Fruit fly (Drosophila melanogaster): ENCODE measurements around the gene CstF50.

The CstF50 gene

DNA sequence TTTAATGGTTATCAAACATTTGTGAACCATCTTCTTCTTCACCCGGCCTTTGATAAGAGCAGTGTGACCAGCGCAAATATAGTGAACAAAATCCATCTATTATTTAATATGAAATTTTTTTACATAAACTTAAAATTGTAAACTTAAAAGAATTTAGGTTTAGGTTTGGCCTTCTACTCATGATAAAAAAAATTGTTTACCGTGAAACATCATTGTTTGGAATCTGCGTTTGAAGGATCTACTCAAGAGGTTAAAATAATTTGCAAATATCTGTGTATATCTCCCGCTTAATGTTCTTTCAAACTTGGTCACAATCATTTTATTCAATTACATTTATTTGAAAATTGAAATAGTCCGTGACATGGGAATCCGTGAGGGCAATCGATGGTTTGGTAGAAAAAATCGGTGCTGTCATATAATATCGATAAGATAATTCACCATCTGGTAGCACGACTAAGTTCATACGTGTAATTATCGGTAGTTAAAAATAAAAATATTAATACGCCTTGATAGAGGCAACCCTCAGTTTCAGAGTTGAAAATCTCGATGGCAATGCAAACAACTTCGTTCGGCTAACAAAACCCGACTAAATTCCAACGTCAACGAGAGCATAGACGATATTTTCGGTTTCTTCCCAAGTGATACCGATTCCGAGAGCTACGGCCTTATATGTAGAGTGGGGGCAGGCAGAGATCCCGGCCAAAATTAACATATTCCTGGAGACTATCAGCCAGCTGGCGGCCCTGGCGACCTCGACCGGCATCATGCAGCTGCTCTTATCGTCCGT lies 35.2 kb upstream of the CstF50 start, which contains the start of the genes betaGlu and sip3 (continued):
- TF ChIP-seq lz (GFP tag; optimal IDR thresholded peaks at IDR 0.05), result no peak
- peak; percentile 12 for TF ChIP-seq cyc (GFP tag; optimal IDR thresholded peaks at IDR 0.05)
- no peak for TF ChIP-seq OdsH (GFP tag; optimal IDR thresholded peaks at IDR 0.05)
- TF ChIP-seq salr (GFP tag; optimal IDR thresholded peaks at IDR 0.05), result no peak
- peak; percentile 6 for TF ChIP-seq CG3032 (tag; optimal IDR thresholded peaks at IDR 0.05)
- TF ChIP-seq ss (GFP tag; optimal IDR thresholded peaks at IDR 0.05), result peak in 1 of 2 experiments; percentile 4
- no peak for TF ChIP-seq fd59A (GFP tag; optimal IDR thresholded peaks at IDR 0.05)
- TF ChIP-seq CG11902 (GFP tag; optimal IDR thresholded peaks at IDR 0.05), result no peak
- TF ChIP-seq CG34406 (GFP tag; optimal IDR thresholded peaks at IDR 0.05), result no peak
- TF ChIP-seq Sox102F (GFP tag; optimal IDR thresholded peaks at IDR 0.05), result no peak
- TF ChIP-seq pdm3 (GFP tag; optimal IDR thresholded peaks at IDR 0.05), result no peak
- TF ChIP-seq Hr39 (GFP tag; optimal IDR thresholded peaks at IDR 0.05), result peak; percentile 21
- TF ChIP-seq CG31627 (GFP tag; optimal IDR thresholded peaks at IDR 0.05), result peak; percentile 26
- peak; percentile 18 for TF ChIP-seq Eip75B (GFP tag; optimal IDR thresholded peaks at IDR 0.05)
- no peak for TF ChIP-seq fd85E (GFP tag; optimal IDR thresholded peaks at IDR 0.05)
- TF ChIP-seq eg (GFP tag; IDR thresholded peaks at IDR 0.05), result no peak
- no peak for TF ChIP-seq CG10631 (GFP tag; optimal IDR thresholded peaks at IDR 0.05)
- peak; percentile 48 for TF ChIP-seq esn (GFP tag; optimal IDR thresholded peaks at IDR 0.05)
- TF ChIP-seq CG6792 (GFP tag; optimal IDR thresholded peaks at IDR 0.05), result no peak
- TF ChIP-seq acj6 (GFP tag; optimal IDR thresholded peaks at IDR 0.05), result peak; percentile 1
- peak; percentile 14 for TF ChIP-seq Hr4 (GFP tag; optimal IDR thresholded peaks at IDR 0.05)
- no peak for TF ChIP-seq Ets21C (GFP tag; optimal IDR thresholded peaks at IDR 0.05)

DNA sequence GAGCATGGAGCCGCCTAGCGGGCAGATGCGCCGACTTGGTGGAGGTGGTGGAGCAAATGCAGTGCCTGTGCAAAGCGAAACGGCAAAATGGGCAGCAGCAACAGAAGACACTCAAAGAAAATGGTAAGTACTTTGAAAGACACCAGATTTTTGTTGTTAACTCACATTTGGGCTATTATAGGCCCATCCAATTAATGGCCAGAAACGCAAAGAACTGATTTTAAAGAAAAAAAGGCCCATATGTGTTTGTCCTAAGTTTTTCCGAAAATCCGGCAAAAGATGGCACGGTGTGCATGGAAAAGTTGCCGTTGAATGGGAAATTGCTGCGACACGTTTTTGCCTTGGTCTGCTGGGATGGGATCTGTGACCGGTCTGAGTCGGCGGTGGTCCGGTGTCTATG lies 31.4 kb upstream of the CstF50 start:
- TF ChIP-seq Gug (GFP tag; IDR thresholded peaks at IDR 0.05), result peak; percentile 65
- no peak for TF ChIP-seq CG4318 (GFP tag; optimal IDR thresholded peaks at IDR 0.05)
- peak; percentile 81 for TF ChIP-seq CG3919 (GFP tag; optimal IDR thresholded peaks at IDR 0.05)
- TF ChIP-seq topi (GFP tag; optimal IDR thresholded peaks at IDR 0.05), result peak; percentile 16
- peak; percentile 68 for TF ChIP-seq CG10631 (GFP tag; optimal IDR thresholded peaks at IDR 0.05)
- TF ChIP-seq CG6808 (GFP tag; optimal IDR thresholded peaks at IDR 0.05), result peak; percentile 19
- peak; percentile 12 for TF ChIP-seq spab (GFP tag; optimal IDR thresholded peaks at IDR 0.05)
- peak; percentile 32 for TF ChIP-seq acj6 (GFP tag; optimal IDR thresholded peaks at IDR 0.05)
- peak; percentile 84 for TF ChIP-seq Lpt (GFP tag; optimal IDR thresholded peaks at IDR 0.05)
- TF ChIP-seq CG16779 (tag; optimal IDR thresholded peaks at IDR 0.05), result peak; percentile 50
- TF ChIP-seq ss (GFP tag; optimal IDR thresholded peaks at IDR 0.05), result peak in 1 of 2 experiments; percentile 6
- TF ChIP-seq Eip75B (GFP tag; optimal IDR thresholded peaks at IDR 0.05), result peak; percentile 35
- TF ChIP-seq esn (GFP tag; optimal IDR thresholded peaks at IDR 0.05), result no peak
- TF ChIP-seq Eip93F (GFP tag; optimal IDR thresholded peaks at IDR 0.05), result no peak
- no peak for TF ChIP-seq CG9139 (GFP tag; optimal IDR thresholded peaks at IDR 0.05)
- TF ChIP-seq pdm3 (GFP tag; optimal IDR thresholded peaks at IDR 0.05), result peak; percentile 57
- TF ChIP-seq Smox (GFP tag; optimal IDR thresholded peaks at IDR 0.05), result no peak
- no peak for TF ChIP-seq CG11902 (GFP tag; optimal IDR thresholded peaks at IDR 0.05)
- peak; percentile 86 for TF ChIP-seq CG8119 (GFP tag; IDR thresholded peaks at IDR 0.05)
- TF ChIP-seq CG34406 (GFP tag; optimal IDR thresholded peaks at IDR 0.05), result no peak
- TF ChIP-seq achi (GFP tag; optimal IDR thresholded peaks at IDR 0.05), result peak; percentile 81
- TF ChIP-seq CG32006 (GFP tag; optimal IDR thresholded peaks at IDR 0.05), result peak; percentile 87
- TF ChIP-seq Hr4 (GFP tag; optimal IDR thresholded peaks at IDR 0.05), result peak; percentile 78
- peak; percentile 56 for TF ChIP-seq Ets96B (tag; optimal IDR thresholded peaks at IDR 0.05)
- TF ChIP-seq CG6163 (GFP tag; IDR thresholded peaks at IDR 0.05), result peak; percentile 83
- peak; percentile 52 for TF ChIP-seq net (GFP tag; optimal IDR thresholded peaks at IDR 0.05)
- no peak for TF ChIP-seq fd59A (GFP tag; optimal IDR thresholded peaks at IDR 0.05)
- TF ChIP-seq vri (GFP tag; optimal IDR thresholded peaks at IDR 0.05), result no peak
- TF ChIP-seq Blimp-1 (GFP tag; optimal IDR thresholded peaks at IDR 0.05), result no peak
- no peak for TF ChIP-seq CG31627 (GFP tag; optimal IDR thresholded peaks at IDR 0.05)
- peak; percentile 53 for TF ChIP-seq OdsH (GFP tag; optimal IDR thresholded peaks at IDR 0.05)
- TF ChIP-seq cyc (GFP tag; optimal IDR thresholded peaks at IDR 0.05), result no peak
- TF ChIP-seq CG6854 (GFP tag; optimal IDR thresholded peaks at IDR 0.05), result no peak
- TF ChIP-seq CG11762 (GFP tag; optimal IDR thresholded peaks at IDR 0.05; ENCODE audit: insufficient read depth), result peak; percentile 62
- peak; percentile 88 for TF ChIP-seq eg (GFP tag; IDR thresholded peaks at IDR 0.05)
- peak; percentile 28; the same call in 1 of the 2 replicates for TF ChIP-seq CG11294 (GFP tag; IDR thresholded peaks at IDR 0.05)
- peak; percentile 38 for TF ChIP-seq svp (GFP tag)
- TF ChIP-seq CG15336 (GFP tag; IDR thresholded peaks at IDR 0.05), result peak; percentile 88
- TF ChIP-seq CG7368 (GFP tag; optimal IDR thresholded peaks at IDR 0.05), result peak; percentile 47

All from whole organism, prepupa.